Fruit fly (Drosophila melanogaster): Measurements from ENCODE around the gene Rpt3.

Rpt3 gene

dm6 chrX:11137566-11138186 is 12.8 kb downstream of the Rpt3 start, which contains the start of gene CDK2AP1 (continued):
- peak; percentile 66 for TF ChIP-seq CG14710 (tag; optimal IDR thresholded peaks at IDR 0.05)
- no peak for TF ChIP-seq Atf6 (GFP tag; IDR thresholded peaks at IDR 0.05)
- no peak for TF ChIP-seq disco-r (GFP tag; optimal IDR thresholded peaks at IDR 0.05)
- TF ChIP-seq D (optimal IDR thresholded peaks at IDR 0.05): no peak
- no peak for TF ChIP-seq D (GFP tag; optimal IDR thresholded peaks at IDR 0.05)
- TF ChIP-seq CG4404 (GFP tag; IDR thresholded peaks at IDR 0.05): no peak
- TF ChIP-seq nmo (GFP tag; optimal IDR thresholded peaks at IDR 0.05): peak; percentile 36
- no peak for TF ChIP-seq da (GFP tag; optimal IDR thresholded peaks at IDR 0.05)
- TF ChIP-seq Elba2 (GFP tag; optimal IDR thresholded peaks at IDR 0.05): no peak
- TF ChIP-seq CG10462 (GFP tag; optimal IDR thresholded peaks at IDR 0.05): no peak
- TF ChIP-seq exex (tag; optimal IDR thresholded peaks at IDR 0.05): no peak
- no peak for TF ChIP-seq luna (GFP tag; optimal IDR thresholded peaks at IDR 0.05)
- TF ChIP-seq CG8359 (GFP tag; optimal IDR thresholded peaks at IDR 0.05; ENCODE audit: borderline replicate concordance): no peak
- TF ChIP-seq vvl (GFP tag; IDR thresholded peaks at IDR 0.05): peak; percentile 63
- TF ChIP-seq CG13624 (GFP tag; optimal IDR thresholded peaks at IDR 0.05): peak; percentile 77
- TF ChIP-seq ro (GFP tag; IDR thresholded peaks at IDR 0.05): no peak
- TF ChIP-seq Mrtf (GFP tag; IDR thresholded peaks at IDR 0.05): no peak
- TF ChIP-seq slp2 (GFP tag; optimal IDR thresholded peaks at IDR 0.05): peak; percentile 11
- no peak for TF ChIP-seq aop (GFP tag; IDR thresholded peaks at IDR 0.05)
- TF ChIP-seq Fer3 (tag; optimal IDR thresholded peaks at IDR 0.05): no peak
- TF ChIP-seq ham (GFP tag; IDR thresholded peaks at IDR 0.05): no peak
- TF ChIP-seq C15 (GFP tag; IDR thresholded peaks at IDR 0.05): no peak
- TF ChIP-seq gem (tag; optimal IDR thresholded peaks at IDR 0.05): no peak
- TF ChIP-seq CG16779 (GFP tag; IDR thresholded peaks at IDR 0.05): no peak
- TF ChIP-seq so (GFP tag; IDR thresholded peaks at IDR 0.05): peak; percentile 51; the same call in 2 of the 3 replicates
- TF ChIP-seq Awh (GFP tag; IDR thresholded peaks at IDR 0.05): no peak
- TF ChIP-seq Fer2 (tag; optimal IDR thresholded peaks at IDR 0.05): no peak
- no peak for TF ChIP-seq Neu2 (GFP tag; optimal IDR thresholded peaks at IDR 0.05; ENCODE audit: borderline replicate concordance)
- TF ChIP-seq HmgZ (tag; optimal IDR thresholded peaks at IDR 0.05): peak; percentile 39
- TF ChIP-seq ems (GFP tag; optimal IDR thresholded peaks at IDR 0.05): no peak
- peak; percentile 66 for TF ChIP-seq sug (tag; optimal IDR thresholded peaks at IDR 0.05)
- TF ChIP-seq lola (GFP tag; optimal IDR thresholded peaks at IDR 0.05): peak in 1 of 3 experiments; percentile 78
- TF ChIP-seq CG6254 (GFP tag; optimal IDR thresholded peaks at IDR 0.05): no peak
- no peak for TF ChIP-seq Hr78 (GFP tag; optimal IDR thresholded peaks at IDR 0.05)
- TF ChIP-seq CG4854 (GFP tag; optimal IDR thresholded peaks at IDR 0.05): no peak
- no peak for TF ChIP-seq CG31388 (GFP tag; optimal IDR thresholded peaks at IDR 0.05)
- TF ChIP-seq CG16815 (GFP tag; optimal IDR thresholded peaks at IDR 0.05): no peak
- peak; percentile 47; the same call in 1 of the 3 replicates for TF ChIP-seq CG17361 (GFP tag; IDR thresholded peaks at IDR 0.05)
- no peak for TF ChIP-seq dan (GFP tag; IDR thresholded peaks at IDR 0.05)
- TF ChIP-seq cad (GFP tag; optimal IDR thresholded peaks at IDR 0.05): no peak
- TF ChIP-seq slbo (GFP tag; IDR thresholded peaks at IDR 0.05): peak; percentile 55
- peak; percentile 9 for TF ChIP-seq CG18262 (tag; optimal IDR thresholded peaks at IDR 0.05)
- TF ChIP-seq CG2202 (tag; optimal IDR thresholded peaks at IDR 0.05): no peak
- peak; percentile 46 for TF ChIP-seq stwl (tag; optimal IDR thresholded peaks at IDR 0.05)
- no peak for TF ChIP-seq CG10431 (GFP tag; optimal IDR thresholded peaks at IDR 0.05)
- TF ChIP-seq CG9727 (GFP tag; optimal IDR thresholded peaks at IDR 0.05): no peak
- TF ChIP-seq Sox100B (GFP tag; optimal IDR thresholded peaks at IDR 0.05): no peak
- TF ChIP-seq fd3F (GFP tag; optimal IDR thresholded peaks at IDR 0.05): no peak
- TF ChIP-seq CG11723 (GFP tag; optimal IDR thresholded peaks at IDR 0.05): no peak
- no peak for TF ChIP-seq Lpt (GFP tag; optimal IDR thresholded peaks at IDR 0.05)
- TF ChIP-seq tna (GFP tag; IDR thresholded peaks at IDR 0.05; ENCODE audit: partially characterized antibody): peak; percentile 81; the same call in 1 of the 2 replicates
